Fruit fly (Drosophila melanogaster): Measurements from ENCODE around the gene D19B.
"Not testable (repeated sequence)": the region's sequence is repeated elsewhere in the genome, so short reads cannot be mapped to it uniquely, and the experiment has no call there.

- TF ChIP-seq Hr96 (GFP tag; optimal IDR thresholded peaks at IDR 0.05); toe (GFP tag; optimal IDR thresholded peaks at IDR 0.05); CG1620 (GFP tag; optimal IDR thresholded peaks at IDR 0.05); CG7101 (tag; optimal IDR thresholded peaks at IDR 0.05); CG11617 (GFP tag; optimal IDR thresholded peaks at IDR 0.05); Crg-1 (GFP tag; optimal IDR thresholded peaks at IDR 0.05); tj (GFP tag; optimal IDR thresholded peaks at IDR 0.05); Clk (GFP tag; optimal IDR thresholded peaks at IDR 0.05); CG33017 (tag; optimal IDR thresholded peaks at IDR 0.05); ovo (GFP tag; optimal IDR thresholded peaks at IDR 0.05); bab1 (GFP tag; optimal IDR thresholded peaks at IDR 0.05); Mnt (GFP tag; optimal IDR thresholded peaks at IDR 0.05); cic (GFP tag; optimal IDR thresholded peaks at IDR 0.05): not testable (repeated sequence)
These were observed 36.8 kb downstream of the D19B start, which contains the start of gene Cpr65Ax1 for dm6 chr3L:6147887-6148286.
